Worm (Caenorhabditis elegans) whole organism, midembryonic: ENCODE data around the gene djr-1.2.

Experiments
- T22C8.4 ChIP-seq: fragments of 200-800 bp; sonication (Bioruptor generic); IDR thresholded peaks from 2 replicates; pipeline ENCODE4 v1.3.6; 2022; ENCODE audit warnings: missing genetic modification characterization, missing compliant biosample characterization
- cog-1 ChIP-seq: sonication (generic microtip); optimal IDR thresholded peaks from 2 replicates; lab custom pipeline; 2016; ENCODE audit warnings: missing genetic modification characterization, missing compliant biosample characterization
- flt-1 ChIP-seq: fragments of 200-800 bp; sonication (Bioruptor generic); IDR thresholded peaks from 2 replicates; pipeline ENCODE4 v1.3.6; 2022; ENCODE audit warnings: missing genetic modification characterization, missing compliant biosample characterization
- klf-2 ChIP-seq: fragments of 200-800 bp; sonication (Bioruptor generic); conservative IDR thresholded peaks from 2 replicates; pipeline ENCODE4 v1.3.6; 2022; ENCODE audit warnings: missing genetic modification reagents, missing genetic modification characterization, missing compliant biosample characterization
- med-1 ChIP-seq: sonication (generic microtip); optimal IDR thresholded peaks from 2 replicates; lab custom pipeline; 2017; ENCODE audit warnings: missing genetic modification characterization, mild to moderate bottlenecking, missing compliant biosample characterization, antibody characterized with exemption, missing genetic modification reagents; ENCODE audit not compliant: insufficient read depth
- ref-1 ChIP-seq: fragments of 200-800 bp; sonication (Bioruptor generic); conservative IDR thresholded peaks from 2 replicates; pipeline ENCODE4 v1.3.6; 2022; ENCODE audit warnings: missing genetic modification reagents, missing genetic modification characterization, missing compliant biosample characterization
- tab-1 ChIP-seq: fragments of 200-800 bp; sonication (Bioruptor generic); IDR thresholded peaks from 2 replicates; pipeline ENCODE4 v1.3.6; 2022; ENCODE audit warnings: missing genetic modification characterization, missing compliant biosample characterization
- ztf-23 ChIP-seq: fragments of 200-800 bp; sonication (Bioruptor generic); IDR thresholded peaks from 2 replicates; pipeline ENCODE4 v1.3.6; 2022; ENCODE audit warnings: missing genetic modification reagents, missing genetic modification characterization, missing compliant biosample characterization

DNA sequence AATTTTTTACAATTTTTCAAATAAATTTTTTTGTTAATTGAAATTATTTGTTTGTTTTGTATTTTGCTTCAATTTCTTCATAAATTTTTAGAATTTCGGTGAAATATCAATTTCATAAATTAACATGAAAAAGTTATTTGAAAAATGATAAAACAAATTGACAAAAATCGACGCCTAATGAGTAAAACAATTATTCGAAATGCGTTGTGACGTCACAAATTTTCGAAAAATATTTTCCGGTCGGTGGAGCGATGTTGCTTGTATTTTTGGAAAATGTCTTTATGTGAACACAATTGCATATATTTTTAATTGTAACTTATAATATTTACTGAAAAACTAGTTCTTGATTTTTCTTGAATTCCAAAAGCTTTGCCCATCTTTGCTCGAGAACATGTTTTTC lies 25.6 kb upstream of the djr-1.2 start:
- TF ChIP-seq klf-2 (GFP tag; lab: Robert Waterston, UW) = no peak
- TF ChIP-seq med-1 (GFP tag; lab: Kevin White, UChicago) = no peak
- no peak for TF ChIP-seq tab-1 (GFP tag; lab: Robert Waterston, UW)
- no peak for TF ChIP-seq ref-1
- no peak for TF ChIP-seq flt-1 (GFP tag; lab: Robert Waterston, UW)
- no peak for TF ChIP-seq ztf-23 (GFP tag; lab: Robert Waterston, UW)
- no peak for TF ChIP-seq T22C8.4
- no peak for TF ChIP-seq cog-1
